Fruit fly (Drosophila melanogaster): ENCODE results near the gene BHD.

Gene BHD

dm6 chr3L:7238072-7238759 lies at the start of gene BHD, which contains the start of gene CG14829:
Gene BHD (plus strand): TSS chr3L:7238542.
Gene CG14829 (minus strand): TSS chr3L:7238122.
- no peak for TF ChIP-seq ovo (GFP tag; optimal IDR thresholded peaks at IDR 0.05)
- TF ChIP-seq toe (GFP tag; optimal IDR thresholded peaks at IDR 0.05): no peak
- no peak for TF ChIP-seq pad (GFP tag; optimal IDR thresholded peaks at IDR 0.05)
- no peak for TF ChIP-seq CG12768 (GFP tag; optimal IDR thresholded peaks at IDR 0.05)
- no peak for TF ChIP-seq Clk (GFP tag; optimal IDR thresholded peaks at IDR 0.05)
- TF ChIP-seq CG33017 (tag; optimal IDR thresholded peaks at IDR 0.05): no peak
- no peak for TF ChIP-seq cic (GFP tag; optimal IDR thresholded peaks at IDR 0.05)
- no peak for TF ChIP-seq CG5204 (GFP tag; optimal IDR thresholded peaks at IDR 0.05)
- TF ChIP-seq kay (GFP tag; ENCODE audit: borderline replicate concordance): no peak
- no peak for TF ChIP-seq CG7045 (GFP tag; optimal IDR thresholded peaks at IDR 0.05)
- TF ChIP-seq Crg-1 (GFP tag; optimal IDR thresholded peaks at IDR 0.05): no peak
- TF ChIP-seq CG11617 (GFP tag; optimal IDR thresholded peaks at IDR 0.05): no peak
- TF ChIP-seq Hr96 (GFP tag; optimal IDR thresholded peaks at IDR 0.05): no peak

dm6 chr3L:7189668-7190200 lies 48.6 kb upstream of the BHD start, which contains the start of gene Dscam2:
Gene Dscam2 (minus strand): TSS chr3L:7189931.
- TF ChIP-seq tj (GFP tag; optimal IDR thresholded peaks at IDR 0.05) (no peak), toe (GFP tag; optimal IDR thresholded peaks at IDR 0.05) (no peak), cic (GFP tag; optimal IDR thresholded peaks at IDR 0.05) (no peak), CG7101 (tag; optimal IDR thresholded peaks at IDR 0.05) (no peak), CG12768 (GFP tag; optimal IDR thresholded peaks at IDR 0.05) (no peak), cnc (optimal IDR thresholded peaks at IDR 0.05) (no peak), CG5204 (GFP tag; optimal IDR thresholded peaks at IDR 0.05) (no peak), Crg-1 (GFP tag; optimal IDR thresholded peaks at IDR 0.05) (no peak), bab1 (GFP tag; optimal IDR thresholded peaks at IDR 0.05) (no peak), kay (GFP tag; ENCODE audit: borderline replicate concordance) (no peak), CG7045 (GFP tag; optimal IDR thresholded peaks at IDR 0.05) (no peak), CG33017 (tag; optimal IDR thresholded peaks at IDR 0.05) (no peak)

- TF ChIP-seq CG5204 (GFP tag; optimal IDR thresholded peaks at IDR 0.05) (no peak), Crg-1 (GFP tag; optimal IDR thresholded peaks at IDR 0.05) (no peak), CG14711 (tag; optimal IDR thresholded peaks at IDR 0.05) (no peak), CG7045 (GFP tag; optimal IDR thresholded peaks at IDR 0.05) (no peak), CG12768 (GFP tag; optimal IDR thresholded peaks at IDR 0.05) (no peak), cnc (optimal IDR thresholded peaks at IDR 0.05) (no peak), Clk (GFP tag; optimal IDR thresholded peaks at IDR 0.05) (no peak), CG33017 (tag; optimal IDR thresholded peaks at IDR 0.05) (no peak), CG7101 (tag; optimal IDR thresholded peaks at IDR 0.05) (no peak), CG1620 (GFP tag; optimal IDR thresholded peaks at IDR 0.05) (no peak)
These were observed 47.8 kb upstream of the BHD start for dm6 chr3L:7190497-7190896.

- TF ChIP-seq CG7101 (tag; optimal IDR thresholded peaks at IDR 0.05) (no peak), Mnt (GFP tag; optimal IDR thresholded peaks at IDR 0.05) (no peak), Hr96 (GFP tag; optimal IDR thresholded peaks at IDR 0.05) (no peak), Clk (GFP tag; optimal IDR thresholded peaks at IDR 0.05) (no peak), CG7045 (GFP tag; optimal IDR thresholded peaks at IDR 0.05) (no peak), CG11617 (GFP tag; optimal IDR thresholded peaks at IDR 0.05) (no peak), bab1 (GFP tag; optimal IDR thresholded peaks at IDR 0.05) (no peak), kay (GFP tag; ENCODE audit: borderline replicate concordance) (no peak), toe (GFP tag; optimal IDR thresholded peaks at IDR 0.05) (no peak), CG33017 (tag; optimal IDR thresholded peaks at IDR 0.05) (no peak), CG5204 (GFP tag; optimal IDR thresholded peaks at IDR 0.05) (no peak), CG14711 (tag; optimal IDR thresholded peaks at IDR 0.05) (no peak), CG1620 (GFP tag; optimal IDR thresholded peaks at IDR 0.05) (no peak), ovo (GFP tag; optimal IDR thresholded peaks at IDR 0.05) (no peak), cnc (optimal IDR thresholded peaks at IDR 0.05) (no peak)
These were observed 47.1 kb upstream of the BHD start for dm6 chr3L:7191218-7191617.

- TF ChIP-seq CG12768 (GFP tag; optimal IDR thresholded peaks at IDR 0.05) (no peak), CG7045 (GFP tag; optimal IDR thresholded peaks at IDR 0.05) (no peak), Hr96 (GFP tag; optimal IDR thresholded peaks at IDR 0.05) (no peak), Mnt (GFP tag; optimal IDR thresholded peaks at IDR 0.05) (no peak), kay (GFP tag; ENCODE audit: borderline replicate concordance) (no peak), CG11617 (GFP tag; optimal IDR thresholded peaks at IDR 0.05) (no peak), Crg-1 (GFP tag; optimal IDR thresholded peaks at IDR 0.05) (no peak), ovo (GFP tag; optimal IDR thresholded peaks at IDR 0.05) (no peak), tj (GFP tag; optimal IDR thresholded peaks at IDR 0.05) (no peak), CG1620 (GFP tag; optimal IDR thresholded peaks at IDR 0.05) (no peak), CG7101 (tag; optimal IDR thresholded peaks at IDR 0.05) (no peak), cnc (optimal IDR thresholded peaks at IDR 0.05) (no peak), toe (GFP tag; optimal IDR thresholded peaks at IDR 0.05) (no peak), Clk (GFP tag; optimal IDR thresholded peaks at IDR 0.05) (no peak), cic (GFP tag; optimal IDR thresholded peaks at IDR 0.05) (no peak), CG33017 (tag; optimal IDR thresholded peaks at IDR 0.05) (no peak), CG5204 (GFP tag; optimal IDR thresholded peaks at IDR 0.05) (no peak), pad (GFP tag; optimal IDR thresholded peaks at IDR 0.05) (no peak), bab1 (GFP tag; optimal IDR thresholded peaks at IDR 0.05) (no peak)
These were observed 4.1 kb upstream of the BHD start, which contains the start of gene CG14826 for dm6 chr3L:7234212-7234611. Gene CG14826 (plus strand): TSS chr3L:7234512.
